Worm (Caenorhabditis elegans) whole organism, L1 larva: ENCODE measurements around the gene col-129.
A peak's percentile ranks its signal among the peaks of the same experiment; 100 is the strongest.

ENCODE experiments used
- C04F5.9 ChIP-seq: sonication (generic microtip); optimal IDR thresholded peaks from 2 replicates; lab custom pipeline; 2016; ENCODE audit warnings: missing genetic modification characterization, missing compliant biosample characterization
- C16A3.4 ChIP-seq: fragments of 150-350 bp; optimal IDR thresholded peaks from 2 replicates; lab custom pipeline; 2014; ENCODE audit warnings: missing biosample characterization, missing genetic modification characterization
- C34B4.2 ChIP-seq: sonication (generic microtip); optimal IDR thresholded peaks from 2 replicates; lab custom pipeline; 2017; ENCODE audit warnings: mild to moderate bottlenecking, missing genetic modification characterization, missing compliant biosample characterization
- Y116A8C.19 ChIP-seq: sonication (generic microtip); optimal IDR thresholded peaks from 2 replicates; lab custom pipeline; 2016; ENCODE audit warnings: missing compliant biosample characterization, missing genetic modification characterization, borderline replicate concordance
- aha-1 ChIP-seq: fragments of 150-350 bp; optimal IDR thresholded peaks from 2 replicates; lab custom pipeline; 2014; ENCODE audit warnings: missing biosample characterization, missing genetic modification characterization
- alr-1 ChIP-seq: fragments of 200-800 bp; sonication (Bioruptor generic); optimal IDR thresholded peaks from 2 replicates; lab custom pipeline; 2018; ENCODE audit warnings: borderline replicate concordance, mild to moderate bottlenecking, missing genetic modification characterization, missing compliant biosample characterization
- aly-2 ChIP-seq: fragments of 150-350 bp; optimal IDR thresholded peaks from 2 replicates; lab custom pipeline; 2014; ENCODE audit warnings: missing biosample characterization, missing genetic modification characterization
- ama-1 ChIP-seq: fragments of 150-350 bp; optimal IDR thresholded peaks from 2 replicates; lab custom pipeline; 2014
- blmp-1 ChIP-seq: fragments of 150-350 bp; optimal IDR thresholded peaks from 2 replicates; lab custom pipeline; 2014; ENCODE audit warnings: missing biosample characterization, missing genetic modification characterization
- ceh-63 ChIP-seq: fragments of 200-800 bp; sonication (Bioruptor generic); optimal IDR thresholded peaks from 2 replicates; lab custom pipeline; 2018; ENCODE audit warnings: mild to moderate bottlenecking, missing genetic modification characterization, missing compliant biosample characterization
- ceh-82 ChIP-seq, 3 experiments: fragments of 150-350 bp in 1 of 3; sonication (generic microtip) in 2 of 3; optimal IDR thresholded peaks; 2 replicates each; lab custom pipeline; 2014 to 2017; ENCODE audit warnings: missing biosample characterization in 3 of 3, missing genetic modification characterization in 3 of 3
- ceh-88 ChIP-seq: fragments of 200-800 bp; sonication (Bioruptor generic); IDR thresholded peaks from 2 replicates; pipeline ENCODE4 v1.3.6; 2022; ENCODE audit warnings: missing genetic modification characterization, missing compliant biosample characterization
- ces-1 ChIP-seq: fragments of 150-350 bp; optimal IDR thresholded peaks from 2 replicates; lab custom pipeline; 2014; ENCODE audit warnings: missing biosample characterization, missing genetic modification reagents, missing genetic modification characterization
- dpl-1 ChIP-seq, 3 experiments: fragments of 150-350 bp in 2 of 3; sonication (generic microtip) in 1 of 3; optimal IDR thresholded peaks; 2 replicates each; lab custom pipeline; 2014 to 2017; ENCODE audit warnings: missing biosample characterization in 3 of 3, missing genetic modification characterization in 3 of 3, missing genetic modification reagents in 3 of 3
- dsc-1 ChIP-seq: sonication (generic microtip); optimal IDR thresholded peaks from 2 replicates; lab custom pipeline; 2016; ENCODE audit warnings: mild to moderate bottlenecking, missing genetic modification characterization, missing compliant biosample characterization
- efl-1 ChIP-seq, 4 experiments: fragments of 150-350 bp; optimal IDR thresholded peaks in 3 of 4; peaks in 1 of 4; 1 replicate in 1 of 4; 2 replicates in 3 of 4; lab custom pipeline; 2014; ENCODE audit warnings: missing biosample characterization in 2 of 4, missing genetic modification characterization in 2 of 4, missing genetic modification reagents in 2 of 4
- efl-3 ChIP-seq: fragments of 200-800 bp; sonication (Bioruptor generic); optimal IDR thresholded peaks from 2 replicates; lab custom pipeline; 2018; ENCODE audit warnings: mild to moderate bottlenecking, missing genetic modification characterization, missing compliant biosample characterization
- egl-27 ChIP-seq, 2 experiments: fragments of 150-350 bp in 1 of 2; sonication (generic microtip); optimal IDR thresholded peaks; 3 replicates each; lab custom pipeline; 2017 to 2018; ENCODE audit warnings: missing biosample characterization in 2 of 2, missing genetic modification characterization in 2 of 2, missing genetic modification reagents in 2 of 2
- elt-2 ChIP-seq: sonication (generic microtip); optimal IDR thresholded peaks from 2 replicates; lab custom pipeline; 2016; ENCODE audit warnings: missing genetic modification characterization, mild to moderate bottlenecking, inconsistent platforms, missing compliant biosample characterization, missing genetic modification reagents
- elt-3 ChIP-seq, 6 experiments: fragments of 150-350 bp in 1 of 6; sonication (generic microtip); optimal IDR thresholded peaks; 2 replicates each; lab custom pipeline; 2017 to 2018; ENCODE audit warnings: missing biosample characterization in 6 of 6, missing genetic modification characterization in 6 of 6, inconsistent platforms in 1 of 6
- fkh-4 ChIP-seq: sonication (generic microtip); optimal IDR thresholded peaks from 2 replicates; lab custom pipeline; 2016; ENCODE audit warnings: missing compliant biosample characterization, missing genetic modification characterization, borderline replicate concordance
- fos-1 ChIP-seq: fragments of 150-350 bp; optimal IDR thresholded peaks from 2 replicates; lab custom pipeline; 2014; ENCODE audit warnings: missing biosample characterization, missing genetic modification characterization
- grh-1 ChIP-seq: fragments of 200-800 bp; sonication (Bioruptor generic); IDR thresholded peaks from 2 replicates; pipeline ENCODE4 v1.3.6; 2022; ENCODE audit warnings: missing genetic modification reagents, missing genetic modification characterization, missing compliant biosample characterization
- hlh-4 ChIP-seq: sonication (generic microtip); optimal IDR thresholded peaks from 2 replicates; lab custom pipeline; 2016; ENCODE audit warnings: mild to moderate bottlenecking, missing genetic modification characterization, missing compliant biosample characterization
- isw-1 ChIP-seq: fragments of 200-800 bp; sonication (Bioruptor generic); IDR thresholded peaks from 2 replicates; pipeline ENCODE4 v1.3.6; 2022; ENCODE audit warnings: missing genetic modification characterization, missing compliant biosample characterization
- jun-1 ChIP-seq: fragments of 150-350 bp; optimal IDR thresholded peaks from 2 replicates; lab custom pipeline; 2014; ENCODE audit warnings: missing biosample characterization, missing genetic modification reagents, missing genetic modification characterization
- lin-13 ChIP-seq: fragments of 150-350 bp; optimal IDR thresholded peaks from 2 replicates; lab custom pipeline; 2014; ENCODE audit warnings: missing biosample characterization, missing genetic modification reagents, missing genetic modification characterization
- lin-14 ChIP-seq: fragments of 200-800 bp; sonication (Bioruptor generic); optimal IDR thresholded peaks from 2 replicates; lab custom pipeline; 2018; ENCODE audit warnings: mild to moderate bottlenecking, missing genetic modification characterization, moderate library complexity, missing compliant biosample characterization
- lin-15B ChIP-seq: fragments of 150-350 bp; sonication (generic microtip); optimal IDR thresholded peaks from 3 replicates; lab custom pipeline; 2014; ENCODE audit warnings: missing biosample characterization, missing genetic modification characterization
- lin-39 ChIP-seq: fragments of 150-350 bp; optimal IDR thresholded peaks from 2 replicates; lab custom pipeline; 2014; ENCODE audit warnings: missing biosample characterization, missing genetic modification reagents, missing genetic modification characterization
- lsy-2 ChIP-seq, 2 experiments: fragments of 150-350 bp; optimal IDR thresholded peaks; 2 replicates each; lab custom pipeline; 2014; ENCODE audit warnings: missing biosample characterization in 2 of 2, missing genetic modification characterization in 2 of 2
- mab-9 ChIP-seq: fragments of 200-800 bp; sonication (Bioruptor generic); IDR thresholded peaks from 2 replicates; pipeline ENCODE4 v1.3.6; 2022; ENCODE audit warnings: missing genetic modification reagents, missing genetic modification characterization, missing compliant biosample characterization
- mef-2 ChIP-seq: fragments of 150-350 bp; optimal IDR thresholded peaks from 2 replicates; lab custom pipeline; 2014; ENCODE audit warnings: missing biosample characterization, missing genetic modification characterization
- nhr-12 ChIP-seq: sonication (generic microtip); optimal IDR thresholded peaks from 2 replicates; lab custom pipeline; 2017; ENCODE audit warnings: missing biosample characterization, missing genetic modification characterization
- nhr-20 ChIP-seq: sonication (generic microtip); optimal IDR thresholded peaks from 2 replicates; lab custom pipeline; 2016; ENCODE audit warnings: mild to moderate bottlenecking, missing genetic modification characterization, missing compliant biosample characterization
- nhr-237 ChIP-seq: fragments of 150-350 bp; optimal IDR thresholded peaks from 2 replicates; lab custom pipeline; 2014; ENCODE audit warnings: missing biosample characterization, missing genetic modification characterization
- nhr-28 ChIP-seq: fragments of 150-350 bp; optimal IDR thresholded peaks from 2 replicates; lab custom pipeline; 2014; ENCODE audit warnings: missing biosample characterization, missing genetic modification characterization
- nhr-71 ChIP-seq: sonication (generic microtip); optimal IDR thresholded peaks from 2 replicates; lab custom pipeline; 2016; ENCODE audit warnings: mild to moderate bottlenecking, missing genetic modification characterization, moderate library complexity, missing compliant biosample characterization
- nhr-77 ChIP-seq: fragments of 150-350 bp; optimal IDR thresholded peaks from 2 replicates; lab custom pipeline; 2014; ENCODE audit warnings: missing biosample characterization, missing genetic modification characterization
- nhr-84 ChIP-seq: sonication (generic microtip); optimal IDR thresholded peaks from 2 replicates; lab custom pipeline; 2017; ENCODE audit warnings: missing biosample characterization, missing genetic modification characterization
- nhr-85 ChIP-seq: sonication (generic microtip); peaks from one replicate; lab custom pipeline; 2016; ENCODE audit warnings: missing genetic modification characterization, inconsistent platforms, missing compliant biosample characterization
- nhr-90 ChIP-seq: sonication (generic microtip); optimal IDR thresholded peaks from 2 replicates; lab custom pipeline; 2016; ENCODE audit warnings: mild to moderate bottlenecking, missing genetic modification characterization, missing compliant biosample characterization; ENCODE audit not compliant: poor library complexity
- pag-3 ChIP-seq: sonication (generic microtip); optimal IDR thresholded peaks from 2 replicates; lab custom pipeline; 2017; ENCODE audit warnings: missing genetic modification characterization, mild to moderate bottlenecking, missing compliant biosample characterization, antibody characterized with exemption, borderline replicate concordance; ENCODE audit not compliant: insufficient read depth
- pax-3 ChIP-seq: fragments of 200-800 bp; sonication (Bioruptor generic); optimal IDR thresholded peaks from 2 replicates; lab custom pipeline; 2018; ENCODE audit warnings: mild to moderate bottlenecking, missing genetic modification characterization, moderate library complexity, missing compliant biosample characterization
- pqm-1 ChIP-seq: sonication (generic microtip); optimal IDR thresholded peaks from 3 replicates; lab custom pipeline; 2017; ENCODE audit warnings: missing biosample characterization, missing genetic modification characterization
- skn-1 ChIP-seq: fragments of 150-350 bp; optimal IDR thresholded peaks from 2 replicates; lab custom pipeline; 2014; ENCODE audit warnings: missing biosample characterization, missing genetic modification characterization
- snpc-4 ChIP-seq: fragments of 150-350 bp; optimal IDR thresholded peaks from 2 replicates; lab custom pipeline; 2014; ENCODE audit warnings: missing biosample characterization, missing genetic modification characterization
- sox-4 ChIP-seq: sonication (generic microtip); optimal IDR thresholded peaks from 2 replicates; lab custom pipeline; 2016; ENCODE audit warnings: missing genetic modification characterization, missing compliant biosample characterization
- tlp-1 ChIP-seq: fragments of 150-350 bp; optimal IDR thresholded peaks from 2 replicates; lab custom pipeline; 2014; ENCODE audit warnings: missing biosample characterization, missing genetic modification characterization
- unc-30 ChIP-seq: sonication (generic microtip); optimal IDR thresholded peaks from 2 replicates; lab custom pipeline; 2017; ENCODE audit warnings: missing biosample characterization, missing genetic modification characterization
- unc-98 ChIP-seq: fragments of 200-800 bp; sonication (Bioruptor generic); IDR thresholded peaks from 2 replicates; pipeline ENCODE4 v1.3.6; 2022; ENCODE audit warnings: missing genetic modification characterization, missing compliant biosample characterization
- zag-1 ChIP-seq: fragments of 150-350 bp; optimal IDR thresholded peaks from 2 replicates; lab custom pipeline; 2014; ENCODE audit warnings: missing biosample characterization, missing genetic modification characterization
- ztf-11 ChIP-seq, 2 experiments: sonication (generic microtip); optimal IDR thresholded peaks; 2 replicates each; lab custom pipeline; 2016 to 2017; ENCODE audit warnings: missing genetic modification characterization in 2 of 2, missing biosample characterization in 1 of 2, missing compliant biosample characterization in 1 of 2
- ztf-4 ChIP-seq: fragments of 150-350 bp; optimal IDR thresholded peaks from 2 replicates; lab custom pipeline; 2014; ENCODE audit warnings: missing biosample characterization, missing genetic modification characterization

col-129 gene

DNA sequence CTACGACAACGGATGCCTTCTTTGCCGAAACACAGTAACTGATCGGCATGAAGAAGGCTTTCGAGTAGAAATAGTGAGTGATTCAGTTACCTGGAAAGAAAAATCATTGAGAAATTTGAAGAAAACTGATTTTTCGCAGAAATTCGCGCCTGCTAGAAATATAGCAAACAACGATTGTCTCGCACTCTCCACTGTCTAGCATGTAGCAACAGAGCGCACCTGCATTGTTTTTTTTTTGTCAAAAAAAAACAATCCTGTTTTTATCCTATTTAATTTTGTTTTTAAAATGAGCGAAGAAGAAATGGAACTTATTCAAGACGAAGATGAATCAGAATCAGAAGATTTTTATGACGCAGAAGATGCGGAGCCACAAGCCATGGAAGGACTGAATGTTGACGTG, 10.8 kb upstream of the col-129 start, which contains the start of the genes ddb-1 and M18.6:
TSS of gene ddb-1 (minus strand) at position 90 of the 400 bp plus-strand sequence.
TSS of gene M18.6 (plus strand) at position 235 of the 400 bp plus-strand sequence.
- no peak for TF ChIP-seq fkh-4 (tag; lab: Kevin White, UChicago)
- no peak for TF ChIP-seq lin-14 (GFP tag; lab: Kevin White, UChicago)
- TF ChIP-seq aha-1 = no peak
- TF ChIP-seq efl-1 (optimal IDR thresholded peaks at IDR 0.05; lab: Kevin White, UChicago) = peak; percentile 36 to 54
- peak; percentile 56 to 92 for TF ChIP-seq efl-1 (GFP tag; optimal IDR thresholded peaks at IDR 0.05 in 1 of 2; lab: Kevin White, UChicago)
- TF ChIP-seq aly-2 (tag; lab: Kevin White, UChicago) = no peak
- no peak for TF ChIP-seq efl-3 (GFP tag; lab: Kevin White, UChicago)
- no peak for TF ChIP-seq pax-3 (tag; lab: Kevin White, UChicago)
- TF ChIP-seq lin-39 (tag; lab: Kevin White, UChicago) = no peak
- no peak for TF ChIP-seq nhr-20 (tag; lab: Kevin White, UChicago)
- no peak for TF ChIP-seq nhr-85 (tag; lab: Kevin White, UChicago)
- TF ChIP-seq pqm-1 (tag; lab: Kevin White, UChicago) = no peak
- no peak for TF ChIP-seq dsc-1 (tag; lab: Kevin White, UChicago)
- no peak for TF ChIP-seq jun-1 (tag; lab: Kevin White, UChicago)
- TF ChIP-seq ama-1 = no peak
- TF ChIP-seq lsy-2 (tag; optimal IDR thresholded peaks at IDR 0.05; lab: Kevin White, UChicago) = peak in 1 of 2 experiments; percentile 69
- TF ChIP-seq nhr-84 (tag; lab: Kevin White, UChicago) = no peak
- TF ChIP-seq blmp-1 = peak; percentile 53
- TF ChIP-seq ces-1 = no peak
- TF ChIP-seq ceh-82 (tag; optimal IDR thresholded peaks at IDR 0.05; lab: Kevin White, UChicago) = peak in 2 of 3 experiments; percentile 28 to 38
- TF ChIP-seq egl-27 (tag; optimal IDR thresholded peaks at IDR 0.05; lab: Kevin White, UChicago) = no peak
- TF ChIP-seq unc-98 (GFP tag; lab: Robert Waterston, UW) = no peak
- TF ChIP-seq ceh-88 (GFP tag; lab: Robert Waterston, UW) = no peak
- TF ChIP-seq nhr-90 (tag; lab: Kevin White, UChicago) = no peak
- peak; percentile 16 for TF ChIP-seq skn-1 (tag; lab: Kevin White, UChicago)
- no peak for TF ChIP-seq grh-1 (GFP tag; lab: Robert Waterston, UW)
- no peak for TF ChIP-seq C34B4.2
- TF ChIP-seq zag-1 (tag; lab: Kevin White, UChicago) = no peak
- TF ChIP-seq dpl-1 (GFP tag; optimal IDR thresholded peaks at IDR 0.05; lab: Kevin White, UChicago) = peak in 2 of 3 experiments; percentile 33 to 57
- no peak for TF ChIP-seq fos-1 (tag; lab: Kevin White, UChicago)
- TF ChIP-seq C04F5.9 (tag; lab: Kevin White, UChicago) = no peak
- TF ChIP-seq unc-30 (tag; lab: Kevin White, UChicago) = no peak
- no peak for TF ChIP-seq sox-4 (tag; lab: Kevin White, UChicago)
- TF ChIP-seq tlp-1 (tag; lab: Kevin White, UChicago) = no peak
- peak; percentile 2 for TF ChIP-seq lin-13 (GFP tag; lab: Kevin White, UChicago)
- TF ChIP-seq ztf-4 (tag; lab: Kevin White, UChicago) = no peak
- no peak for TF ChIP-seq nhr-12 (tag; lab: Kevin White, UChicago)
- no peak for TF ChIP-seq elt-2 (tag; lab: Kevin White, UChicago)
- TF ChIP-seq nhr-237 (tag; lab: Kevin White, UChicago) = no peak
- TF ChIP-seq mab-9 (GFP tag; lab: Robert Waterston, UW) = no peak
- no peak for TF ChIP-seq nhr-28 (tag; lab: Kevin White, UChicago)
- no peak for TF ChIP-seq snpc-4 (tag; lab: Kevin White, UChicago)
- no peak for TF ChIP-seq nhr-77
- peak; percentile 51 for TF ChIP-seq C16A3.4 (tag; lab: Kevin White, UChicago)
- no peak for TF ChIP-seq elt-3 (tag; optimal IDR thresholded peaks at IDR 0.05; lab: Kevin White, UChicago)
- TF ChIP-seq ceh-63 (GFP tag; lab: Kevin White, UChicago) = no peak
- TF ChIP-seq ztf-11 (tag; optimal IDR thresholded peaks at IDR 0.05; lab: Kevin White, UChicago) = no peak
- peak; percentile 24 for TF ChIP-seq nhr-71
- no peak for TF ChIP-seq pag-3 (tag; lab: Kevin White, UChicago)
- TF ChIP-seq hlh-4 = no peak
- no peak for TF ChIP-seq mef-2 (tag; lab: Kevin White, UChicago)
- TF ChIP-seq alr-1 (tag; lab: Kevin White, UChicago) = no peak
- no peak for TF ChIP-seq isw-1 (GFP tag; lab: Robert Waterston, UW)
- TF ChIP-seq Y116A8C.19 (tag; lab: Kevin White, UChicago) = no peak
- peak; percentile 16 for TF ChIP-seq lin-15B (tag; lab: Kevin White, UChicago)
